Worm (Caenorhabditis elegans): ENCODE results near the gene C53D6.10.
A peak's percentile ranks its signal among the peaks of the same experiment; 100 is the strongest.

DNA sequence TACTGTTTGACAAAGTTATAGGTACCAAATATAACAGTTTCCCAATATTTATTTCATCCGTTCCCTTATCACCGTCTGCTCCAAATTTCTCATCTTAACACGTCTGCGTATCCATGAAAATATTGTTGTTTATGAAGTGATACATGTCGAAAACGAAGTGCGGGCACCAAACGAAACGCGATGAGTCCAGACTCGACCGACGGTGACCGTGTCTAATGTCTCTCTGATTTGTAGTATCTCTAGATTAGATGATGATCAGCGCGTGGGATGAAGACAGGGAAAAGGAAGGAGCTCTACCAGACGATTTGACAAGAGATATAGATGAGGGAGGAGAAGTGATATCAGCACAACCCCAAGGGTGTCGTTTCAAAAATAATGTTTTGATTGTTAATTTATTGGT, 46.0 kb upstream of the C53D6.10 start:
- TF ChIP-seq lin-13 (tag; optimal IDR thresholded peaks at IDR 0.05) (no peak), unc-62 (GFP tag; optimal IDR thresholded peaks at IDR 0.05) (peak; percentile 33), nhr-28 (tag; optimal IDR thresholded peaks at IDR 0.05) (no peak), unc-39 (tag; optimal IDR thresholded peaks at IDR 0.05) (no peak), snpc-4 (tag; optimal IDR thresholded peaks at IDR 0.05) (no peak), mab-5 (tag; optimal IDR thresholded peaks at IDR 0.05) (no peak), nhr-237 (tag; optimal IDR thresholded peaks at IDR 0.05) (no peak)

Measured in whole organism, mixed stage, embryonic.